Fruit fly (Drosophila melanogaster) whole organism, embryonic: Measurements from ENCODE around the gene Etfb.
A peak's percentile ranks its signal among the peaks of the same experiment; 100 is the strongest.

ENCODE experiments used
- Atf3 ChIP-seq: fragments of 200-800 bp; sonication (Bioruptor generic); optimal IDR thresholded peaks from 3 replicates; lab custom pipeline; 2016; ENCODE audit warnings: missing biosample characterization, missing genetic modification characterization
- Bdp1 ChIP-seq: fragments of 200-800 bp; sonication (Bioruptor generic); optimal IDR thresholded peaks from 3 replicates; lab custom pipeline; 2016; ENCODE audit warnings: missing biosample characterization, missing genetic modification characterization
- CG10366 ChIP-seq: fragments of 200-800 bp; sonication (Bioruptor generic); IDR thresholded peaks from 2 replicates; pipeline ENCODE4 v1.3.6; 2022; ENCODE audit warnings: missing biosample characterization, missing genetic modification characterization
- CG11695 ChIP-seq: fragments of 200-800 bp; sonication (Bioruptor generic); IDR thresholded peaks from 3 replicates; pipeline ENCODE4 v1.3.6; 2022; ENCODE audit warnings: missing biosample characterization, missing genetic modification characterization
- CG13775 ChIP-seq: fragments of 200-800 bp; sonication (Bioruptor generic); optimal IDR thresholded peaks from 3 replicates; lab custom pipeline; 2017; ENCODE audit warnings: missing biosample characterization, mild to moderate bottlenecking, missing genetic modification characterization
- CG14014 ChIP-seq: fragments of 200-800 bp; sonication (Bioruptor generic); IDR thresholded peaks from 2 replicates; pipeline ENCODE4 v1.3.6; 2022; ENCODE audit warnings: missing biosample characterization, missing genetic modification characterization
- CG14860 ChIP-seq: fragments of 200-800 bp; sonication (Bioruptor generic); IDR thresholded peaks from 3 replicates; pipeline ENCODE4 v1.3.6; 2022; ENCODE audit warnings: missing biosample characterization, missing genetic modification characterization; ENCODE audit not compliant: partially characterized antibody
- CG15514 ChIP-seq: fragments of 200-800 bp; sonication (Bioruptor generic); optimal IDR thresholded peaks from 3 replicates; lab custom pipeline; 2017; ENCODE audit warnings: missing biosample characterization, missing genetic modification characterization, mild to moderate bottlenecking, moderate library complexity, missing genetic modification reagents
- CG2202 ChIP-seq: fragments of 200-800 bp; sonication (Bioruptor generic); optimal IDR thresholded peaks from 2 replicates; lab custom pipeline; 2018; ENCODE audit warnings: missing biosample characterization, mild to moderate bottlenecking, missing genetic modification characterization
- CG2678 ChIP-seq: fragments of 200-800 bp; sonication (Bioruptor generic); optimal IDR thresholded peaks from 3 replicates; lab custom pipeline; 2019; ENCODE audit warnings: missing biosample characterization, mild to moderate bottlenecking, missing genetic modification characterization, moderate library complexity
- CG31365 ChIP-seq: fragments of 200-800 bp; sonication (Bioruptor generic); optimal IDR thresholded peaks from 2 replicates; lab custom pipeline; 2018; ENCODE audit warnings: missing biosample characterization, mild to moderate bottlenecking, missing genetic modification characterization
- CG4328 ChIP-seq: fragments of 200-800 bp; sonication (Bioruptor generic); optimal IDR thresholded peaks from 3 replicates; lab custom pipeline; 2017; ENCODE audit warnings: missing biosample characterization, missing genetic modification reagents, missing genetic modification characterization
- CG4617 ChIP-seq: fragments of 200-800 bp; sonication (Bioruptor generic); optimal IDR thresholded peaks from 3 replicates; lab custom pipeline; 2016; ENCODE audit warnings: missing biosample characterization, missing genetic modification characterization, borderline replicate concordance
- CG6654 ChIP-seq: fragments of 200-800 bp; sonication (Bioruptor generic); optimal IDR thresholded peaks from 2 replicates; lab custom pipeline; 2017; ENCODE audit warnings: missing biosample characterization, mild to moderate bottlenecking, missing genetic modification characterization
- CG8478 ChIP-seq: fragments of >200 bp; optimal IDR thresholded peaks from 2 replicates; lab custom pipeline; 2018
- CG9437 ChIP-seq: fragments of 200-800 bp; sonication (Bioruptor generic); optimal IDR thresholded peaks from 2 replicates; lab custom pipeline; 2018; ENCODE audit warnings: missing biosample characterization, mild to moderate bottlenecking, missing genetic modification characterization
- CrebB ChIP-seq: fragments of 200-800 bp; sonication (Bioruptor generic); optimal IDR thresholded peaks from 3 replicates; lab custom pipeline; 2018; ENCODE audit warnings: missing biosample characterization, mild to moderate bottlenecking, missing genetic modification characterization
- Drgx ChIP-seq: fragments of 200-800 bp; sonication (Bioruptor generic); IDR thresholded peaks from 2 replicates; pipeline ENCODE4 v1.3.6; 2022; ENCODE audit warnings: missing biosample characterization, missing genetic modification characterization
- H15 ChIP-seq: fragments of 200-800 bp; sonication (Bioruptor generic); IDR thresholded peaks from 3 replicates; pipeline ENCODE4 v1.3.6; 2022; ENCODE audit warnings: missing biosample characterization, missing genetic modification characterization
- H2.0 ChIP-seq: fragments of 200-800 bp; sonication (Bioruptor generic); IDR thresholded peaks from 2 replicates; pipeline ENCODE4 v1.3.6; 2022; ENCODE audit warnings: missing biosample characterization, missing genetic modification characterization
- Hr3 ChIP-seq: fragments of 200-800 bp; sonication (Bioruptor generic); optimal IDR thresholded peaks from 3 replicates; lab custom pipeline; 2016; ENCODE audit warnings: missing biosample characterization, missing genetic modification characterization
- Kr ChIP-seq: fragments of 200-800 bp; sonication (Bioruptor generic); optimal IDR thresholded peaks from 2 replicates; lab custom pipeline; 2017; ENCODE audit warnings: missing biosample characterization, mild to moderate bottlenecking, missing genetic modification characterization
- Mad ChIP-seq: fragments of 200-800 bp; sonication (Bioruptor generic); optimal IDR thresholded peaks from 2 replicates; lab custom pipeline; 2016; ENCODE audit warnings: missing biosample characterization, missing genetic modification characterization
- Med ChIP-seq: fragments of 200-800 bp; sonication (Bioruptor generic); peaks from one replicate; lab custom pipeline; 2016; ENCODE audit warnings: missing biosample characterization, missing genetic modification characterization, mild to moderate bottlenecking, inconsistent platforms, moderate library complexity
- Mrtf ChIP-seq: fragments of 200-800 bp; sonication (Bioruptor generic); IDR thresholded peaks from 3 replicates; pipeline ENCODE4 v1.3.6; 2022; ENCODE audit warnings: missing biosample characterization, missing genetic modification characterization
- Scr ChIP-seq: fragments of 200-800 bp; sonication (Bioruptor generic); IDR thresholded peaks from 2 replicates; pipeline ENCODE4 v1.3.6; 2022; ENCODE audit warnings: missing biosample characterization, missing genetic modification characterization; ENCODE audit not compliant: partially characterized antibody
- Sin3A ChIP-seq: fragments of >200 bp; optimal IDR thresholded peaks from 2 replicates; lab custom pipeline; 2018
- Sox102F ChIP-seq: fragments of 200-800 bp; sonication (Bioruptor generic); optimal IDR thresholded peaks from 2 replicates; lab custom pipeline; 2018; ENCODE audit warnings: missing biosample characterization, mild to moderate bottlenecking, missing genetic modification characterization, moderate library complexity
- Spps ChIP-seq: fragments of 200-800 bp; sonication (Bioruptor generic); optimal IDR thresholded peaks from 2 replicates; lab custom pipeline; 2018; ENCODE audit warnings: missing biosample characterization, mild to moderate bottlenecking, missing genetic modification characterization
- Ssrp ChIP-seq: fragments of 200-800 bp; sonication (Bioruptor generic); optimal IDR thresholded peaks from 2 replicates; lab custom pipeline; 2018; ENCODE audit warnings: missing biosample characterization, mild to moderate bottlenecking, missing genetic modification characterization, moderate library complexity
- az2 ChIP-seq: fragments of 200-800 bp; sonication (Bioruptor generic); optimal IDR thresholded peaks from 3 replicates; lab custom pipeline; 2016; ENCODE audit warnings: missing biosample characterization, missing genetic modification characterization
- bbx ChIP-seq: fragments of 200-800 bp; sonication (Bioruptor generic); IDR thresholded peaks from 2 replicates; pipeline ENCODE4 v1.3.6; 2022; ENCODE audit warnings: missing biosample characterization, missing genetic modification characterization; ENCODE audit not compliant: partially characterized antibody
- da ChIP-seq: fragments of 200-800 bp; sonication (Bioruptor generic); optimal IDR thresholded peaks from 2 replicates; lab custom pipeline; 2016; ENCODE audit warnings: missing biosample characterization, missing genetic modification characterization
- danr ChIP-seq: fragments of 200-800 bp; sonication (Bioruptor generic); IDR thresholded peaks from 2 replicates; pipeline ENCODE4 v1.3.6; 2022; ENCODE audit warnings: missing biosample characterization, missing genetic modification characterization
- dmrt11E ChIP-seq: fragments of 200-800 bp; sonication (Bioruptor generic); optimal IDR thresholded peaks from 3 replicates; lab custom pipeline; 2018; ENCODE audit warnings: missing biosample characterization, mild to moderate bottlenecking, missing genetic modification characterization, moderate library complexity
- gt ChIP-seq: fragments of 200-800 bp; sonication (Bioruptor generic); IDR thresholded peaks from 2 replicates; pipeline ENCODE4 v1.3.6; 2022; ENCODE audit warnings: missing biosample characterization, missing genetic modification characterization
- hb ChIP-seq: fragments of 200-800 bp; sonication (Bioruptor generic); IDR thresholded peaks from 3 replicates; pipeline ENCODE4 v1.3.6; 2022; ENCODE audit warnings: missing biosample characterization, missing genetic modification characterization; ENCODE audit not compliant: partially characterized antibody
- her ChIP-seq: fragments of 200-800 bp; sonication (Bioruptor generic); optimal IDR thresholded peaks from 2 replicates; lab custom pipeline; 2016; ENCODE audit warnings: missing biosample characterization, missing genetic modification characterization
- jigr1 ChIP-seq: fragments of 200-800 bp; sonication (Bioruptor generic); IDR thresholded peaks from 3 replicates; pipeline ENCODE4 v1.3.6; 2022; ENCODE audit warnings: missing biosample characterization, missing genetic modification characterization
- ken ChIP-seq: fragments of 200-800 bp; sonication (Bioruptor generic); IDR thresholded peaks from 3 replicates; pipeline ENCODE4 v1.3.6; 2022; ENCODE audit warnings: missing biosample characterization, missing genetic modification characterization
- lab ChIP-seq: fragments of 200-800 bp; sonication (Bioruptor generic); optimal IDR thresholded peaks from 3 replicates; lab custom pipeline; 2017; ENCODE audit warnings: missing biosample characterization, missing genetic modification characterization, mild to moderate bottlenecking, moderate library complexity, missing genetic modification reagents
- luna ChIP-seq: fragments of 200-800 bp; sonication (Bioruptor generic); optimal IDR thresholded peaks from 2 replicates; lab custom pipeline; 2016; ENCODE audit warnings: missing biosample characterization, missing genetic modification characterization
- pb ChIP-seq: fragments of 200-800 bp; sonication (Bioruptor generic); optimal IDR thresholded peaks from 3 replicates; lab custom pipeline; 2016; ENCODE audit warnings: missing biosample characterization, missing genetic modification characterization
- phol ChIP-seq: fragments of 200-800 bp; sonication (Bioruptor generic); optimal IDR thresholded peaks from 3 replicates; lab custom pipeline; 2018; ENCODE audit warnings: missing biosample characterization, mild to moderate bottlenecking, missing genetic modification characterization, moderate library complexity
- pzg ChIP-seq: fragments of 200-800 bp; sonication (Bioruptor generic); optimal IDR thresholded peaks from 3 replicates; lab custom pipeline; 2018; ENCODE audit warnings: missing biosample characterization, mild to moderate bottlenecking, missing genetic modification characterization, moderate library complexity
- ranshi ChIP-seq: fragments of 200-800 bp; sonication (Bioruptor generic); IDR thresholded peaks from 2 replicates; pipeline ENCODE4 v1.3.6; 2022; ENCODE audit warnings: missing biosample characterization, missing genetic modification characterization
- sd ChIP-seq: fragments of 200-800 bp; sonication (Bioruptor generic); optimal IDR thresholded peaks from 3 replicates; lab custom pipeline; 2018; ENCODE audit warnings: missing biosample characterization, mild to moderate bottlenecking, missing genetic modification characterization, moderate library complexity
- shn ChIP-seq: fragments of 200-800 bp; sonication (Bioruptor generic); optimal IDR thresholded peaks from 3 replicates; lab custom pipeline; 2016; ENCODE audit warnings: missing biosample characterization, missing genetic modification characterization
- sima ChIP-seq: fragments of 200-800 bp; sonication (Bioruptor generic); optimal IDR thresholded peaks from 2 replicates; lab custom pipeline; 2016; ENCODE audit warnings: missing biosample characterization, missing genetic modification characterization
- sna ChIP-seq: fragments of 200-800 bp; sonication (Bioruptor generic); IDR thresholded peaks from 2 replicates; pipeline ENCODE4 v1.3.6; 2022; ENCODE audit warnings: missing biosample characterization, missing genetic modification characterization; ENCODE audit not compliant: partially characterized antibody
- sqz ChIP-seq: fragments of 200-800 bp; sonication (Bioruptor generic); optimal IDR thresholded peaks from 3 replicates; lab custom pipeline; 2018; ENCODE audit warnings: missing biosample characterization, mild to moderate bottlenecking, missing genetic modification characterization
- tio ChIP-seq: fragments of 200-800 bp; sonication (Bioruptor generic); optimal IDR thresholded peaks from 2 replicates; lab custom pipeline; 2017; ENCODE audit warnings: missing biosample characterization, missing genetic modification characterization, inconsistent platforms
- vfl ChIP-seq: fragments of 200-800 bp; sonication (Bioruptor generic); optimal IDR thresholded peaks from 2 replicates; lab custom pipeline; 2016; ENCODE audit warnings: missing biosample characterization, missing genetic modification characterization

Gene Etfb

dm6 chr3R:29783210-29783609 is 19.5 kb downstream of the Etfb start (continued):
- no peak for TF ChIP-seq luna
- no peak for TF ChIP-seq CG6654 (GFP tag; lab: Kevin White, UChicago)
- no peak for TF ChIP-seq ranshi
- no peak for TF ChIP-seq ken
- no peak for TF ChIP-seq phol
- TF ChIP-seq CG8478 (lab: Kevin White, UChicago) = no peak
- no peak for TF ChIP-seq pb
- no peak for TF ChIP-seq CG2202 (tag; lab: Kevin White, UChicago)
- no peak for TF ChIP-seq da (GFP tag; lab: Kevin White, UChicago)
- TF ChIP-seq Spps (tag; lab: Kevin White, UChicago) = no peak
- no peak for TF ChIP-seq H2.0 (GFP tag; lab: Robert Waterston, UW)
- TF ChIP-seq lab (GFP tag; lab: Kevin White, UChicago) = peak; percentile 13
- no peak for TF ChIP-seq Ssrp (tag; lab: Kevin White, UChicago)
- TF ChIP-seq CG14860 (GFP tag; lab: Robert Waterston, UW) = no peak
- TF ChIP-seq CrebB (tag; lab: Kevin White, UChicago) = no peak
- TF ChIP-seq CG11695 = no peak
- no peak for TF ChIP-seq danr (GFP tag; lab: Robert Waterston, UW)
- TF ChIP-seq CG15514 (GFP tag; lab: Kevin White, UChicago) = no peak
- no peak for TF ChIP-seq shn (GFP tag; lab: Kevin White, UChicago)
- TF ChIP-seq Mrtf = no peak
- peak; percentile 35 for TF ChIP-seq CG2678 (tag; lab: Kevin White, UChicago)
- TF ChIP-seq Scr (GFP tag; lab: Robert Waterston, UW) = no peak
- no peak for TF ChIP-seq CG4328 (GFP tag; lab: Kevin White, UChicago)
- peak; percentile 79 for TF ChIP-seq sd (tag; lab: Kevin White, UChicago)
- TF ChIP-seq H15 (GFP tag; lab: Robert Waterston, UW) = no peak
- no peak for TF ChIP-seq jigr1
- TF ChIP-seq hb (GFP tag; lab: Robert Waterston, UW) = no peak
- TF ChIP-seq Kr (GFP tag; lab: Kevin White, UChicago) = no peak
- no peak for TF ChIP-seq bbx (GFP tag; lab: Robert Waterston, UW)
- no peak for TF ChIP-seq az2 (GFP tag; lab: Kevin White, UChicago)
- no peak for TF ChIP-seq CG4617
- TF ChIP-seq Sin3A (lab: Kevin White, UChicago) = no peak
- TF ChIP-seq her (GFP tag; lab: Kevin White, UChicago) = no peak
- no peak for TF ChIP-seq Bdp1 (GFP tag; lab: Kevin White, UChicago)
- no peak for TF ChIP-seq vfl
- no peak for TF ChIP-seq tio (GFP tag; lab: Kevin White, UChicago)
- no peak for TF ChIP-seq Sox102F (GFP tag; lab: Kevin White, UChicago)
- no peak for TF ChIP-seq CG13775
- TF ChIP-seq Hr3 (GFP tag; lab: Kevin White, UChicago) = no peak
- no peak for TF ChIP-seq CG14014 (GFP tag; lab: Robert Waterston, UW)
- TF ChIP-seq Mad (GFP tag; lab: Kevin White, UChicago) = no peak
- TF ChIP-seq gt (GFP tag; lab: Robert Waterston, UW) = no peak
- no peak for TF ChIP-seq pzg (GFP tag; lab: Kevin White, UChicago)
- TF ChIP-seq sima (GFP tag; lab: Kevin White, UChicago) = no peak
- no peak for TF ChIP-seq Atf3 (GFP tag; lab: Kevin White, UChicago)
- no peak for TF ChIP-seq sqz (GFP tag; lab: Kevin White, UChicago)
- peak; percentile 0 for TF ChIP-seq Med (GFP tag; lab: Kevin White, UChicago)
- no peak for TF ChIP-seq CG31365
- no peak for TF ChIP-seq dmrt11E
- TF ChIP-seq Drgx (GFP tag; lab: Robert Waterston, UW) = no peak
- no peak for TF ChIP-seq sna
- TF ChIP-seq CG9437 = no peak
- TF ChIP-seq CG10366 (GFP tag; lab: Robert Waterston, UW) = no peak
